Worm (Caenorhabditis elegans) whole organism, early embryonic: ENCODE measurements around the gene prmn-1.

Experiments used
- B0310.2 ChIP-seq: sonication (generic microtip); optimal IDR thresholded peaks from 2 replicates; lab custom pipeline; 2016; ENCODE audit warnings: mild to moderate bottlenecking, missing genetic modification characterization, missing compliant biosample characterization
- F13C5.2 ChIP-seq: sonication (generic microtip); optimal IDR thresholded peaks from 2 replicates; lab custom pipeline; 2017; ENCODE audit warnings: mild to moderate bottlenecking, missing genetic modification characterization, inconsistent platforms, missing compliant biosample characterization
- aly-1 ChIP-seq: sonication (generic microtip); optimal IDR thresholded peaks from 2 replicates; lab custom pipeline; 2016; ENCODE audit warnings: missing genetic modification characterization, missing compliant biosample characterization
- ama-1 ChIP-seq: fragments of 150-350 bp; optimal IDR thresholded peaks from 2 replicates; lab custom pipeline; 2014
- ceh-13 ChIP-seq: fragments of 200-800 bp; sonication (Bioruptor generic); optimal IDR thresholded peaks from 2 replicates; lab custom pipeline; 2018; ENCODE audit warnings: mild to moderate bottlenecking, missing genetic modification characterization, missing compliant biosample characterization
- ceh-36 ChIP-seq: sonication (generic microtip); optimal IDR thresholded peaks from 2 replicates; lab custom pipeline; 2016; ENCODE audit warnings: missing genetic modification characterization, inconsistent platforms, missing compliant biosample characterization
- hmbx-1 ChIP-seq: sonication (generic microtip); optimal IDR thresholded peaks from 2 replicates; lab custom pipeline; 2016; ENCODE audit warnings: mild to moderate bottlenecking, missing genetic modification characterization, missing compliant biosample characterization
- hmg-4 ChIP-seq: fragments of 200-800 bp; sonication (Bioruptor generic); optimal IDR thresholded peaks from 2 replicates; lab custom pipeline; 2018; ENCODE audit warnings: mild to moderate bottlenecking, missing genetic modification characterization, missing compliant biosample characterization
- pes-1 ChIP-seq: fragments of 200-800 bp; sonication (Bioruptor generic); IDR thresholded peaks from 2 replicates; pipeline ENCODE4 v1.3.6; 2022; ENCODE audit warnings: missing genetic modification reagents, missing genetic modification characterization, missing compliant biosample characterization
- scrt-1 ChIP-seq: fragments of 200-800 bp; sonication (Bioruptor generic); IDR thresholded peaks from 2 replicates; pipeline ENCODE4 v1.3.6; 2022; ENCODE audit warnings: missing genetic modification characterization, missing compliant biosample characterization
- sea-1 ChIP-seq: fragments of 200-800 bp; sonication (Bioruptor generic); conservative IDR thresholded peaks from 2 replicates; pipeline ENCODE4 v1.3.6; 2022; ENCODE audit warnings: missing genetic modification characterization, missing compliant biosample characterization
- tbx-37 ChIP-seq: fragments of 200-800 bp; sonication (Bioruptor generic); conservative IDR thresholded peaks from 2 replicates; pipeline ENCODE4 v1.3.6; 2022; ENCODE audit warnings: missing genetic modification reagents, missing genetic modification characterization, missing compliant biosample characterization
- tra-4 ChIP-seq: sonication (generic microtip); optimal IDR thresholded peaks from 2 replicates; lab custom pipeline; 2017; ENCODE audit warnings: missing genetic modification characterization, missing compliant biosample characterization

DNA sequence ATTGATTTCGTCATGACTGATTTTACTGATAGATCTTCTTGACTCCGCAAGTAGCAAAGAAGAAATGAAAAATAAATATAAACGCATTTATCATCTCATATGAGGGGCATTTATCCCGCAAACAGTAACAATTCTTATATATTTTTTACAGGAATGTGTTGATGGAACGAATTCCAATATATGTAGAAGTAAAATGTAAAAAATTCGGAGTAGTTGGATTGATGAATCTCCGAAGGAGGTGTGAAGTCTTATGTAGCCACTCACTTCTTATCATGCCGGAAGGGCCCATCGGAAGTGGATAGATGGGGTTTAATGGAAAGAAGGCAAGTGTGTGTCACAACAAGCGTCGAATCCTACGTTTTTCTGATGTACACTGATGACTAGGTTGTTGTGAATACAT is 47.1 kb upstream of the prmn-1 start, which contains the start of gene gcy-9:
- TF ChIP-seq sea-1 (GFP tag; lab: Robert Waterston, UW), result no peak
- TF ChIP-seq ama-1 (lab: Kevin White, UChicago), result no peak
- TF ChIP-seq tbx-37 (GFP tag; lab: Robert Waterston, UW), result no peak
- no peak for TF ChIP-seq ceh-13 (GFP tag; lab: Kevin White, UChicago)
- TF ChIP-seq pes-1, result no peak
- no peak for TF ChIP-seq ceh-36 (tag; lab: Kevin White, UChicago)
- no peak for TF ChIP-seq scrt-1
- TF ChIP-seq F13C5.2, result no peak
- no peak for TF ChIP-seq hmg-4 (GFP tag; lab: Kevin White, UChicago)
- no peak for TF ChIP-seq B0310.2 (tag; lab: Kevin White, UChicago)
- TF ChIP-seq hmbx-1, result no peak
- TF ChIP-seq tra-4 (tag; lab: Kevin White, UChicago), result no peak
- TF ChIP-seq aly-1 (tag; lab: Kevin White, UChicago), result no peak
